3 worm cellular contexts compared by ENCODE assay signal in the genomic region with DNA sequence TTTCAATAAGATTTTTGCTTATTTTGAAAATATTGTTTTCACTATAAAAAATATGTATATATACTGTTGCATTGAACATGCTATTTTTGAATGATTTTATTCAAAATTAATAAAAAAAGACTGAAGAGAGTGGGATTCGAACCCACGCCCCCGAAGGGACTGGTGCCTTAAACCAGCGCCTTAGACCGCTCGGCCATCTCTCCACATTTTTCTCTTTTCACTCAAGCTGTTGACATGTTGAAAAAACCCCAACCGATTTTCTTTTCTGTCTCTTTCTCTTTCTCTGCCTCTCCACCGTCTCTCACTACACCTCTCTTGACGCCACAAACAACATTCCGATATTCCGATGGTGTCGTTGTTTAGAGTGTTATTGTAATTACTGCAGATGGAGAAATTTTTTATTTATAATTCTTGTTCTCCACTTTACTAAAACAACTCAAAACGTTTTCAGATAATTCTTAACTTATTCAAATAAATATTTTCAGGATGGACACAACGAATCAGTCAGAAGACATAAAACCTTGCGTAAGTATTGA.
A peak's percentile ranks its signal among the peaks of the same experiment; 100 is the strongest.
TF ChIP-seq lines count a peak whose summit lies in the region.

A gene (plus strand): TSS at position 486 of the 536 bp plus-strand sequence.

TF ChIP-seq in whole organism, L1 larva, 84 proteins besides CTCF, POLR2A, EP300 and RAD21 (continued from another document and continues in another):
- TF ChIP-seq vab-15 (tag; optimal IDR thresholded peaks at IDR 0.05; lab: Kevin White, UChicago) (peak; percentile 18), isw-1 (GFP tag; IDR thresholded peaks at IDR 0.05; lab: Robert Waterston, UW) (peak; percentile 66), nhr-47 (tag; optimal IDR thresholded peaks at IDR 0.05; lab: Kevin White, UChicago) (peak; percentile 93), C04F5.9 (tag; optimal IDR thresholded peaks at IDR 0.05; lab: Kevin White, UChicago) (no peak), ztf-4 (tag; optimal IDR thresholded peaks at IDR 0.05; lab: Kevin White, UChicago) (peak; percentile 16), tbx-2 (tag; optimal IDR thresholded peaks at IDR 0.05; lab: Kevin White, UChicago) (peak; percentile 87), C16A3.4 (tag; optimal IDR thresholded peaks at IDR 0.05; lab: Kevin White, UChicago) (peak; percentile 88), nhr-90 (tag; optimal IDR thresholded peaks at IDR 0.05; lab: Kevin White, UChicago; ENCODE audit: poor library complexity) (peak; percentile 90), unc-86 (tag; optimal IDR thresholded peaks at IDR 0.05; lab: Kevin White, UChicago) (peak; percentile 79), jun-1 (tag; optimal IDR thresholded peaks at IDR 0.05; lab: Kevin White, UChicago) (peak; percentile 87), lir-3 (tag; optimal IDR thresholded peaks at IDR 0.05; lab: Kevin White, UChicago; ENCODE audit: poor library complexity) (peak; percentile 75), dpl-1 (GFP tag; optimal IDR thresholded peaks at IDR 0.05; lab: Kevin White, UChicago) (peak; percentile 30 to 47 (median 36)), pag-3 (tag; optimal IDR thresholded peaks at IDR 0.05; lab: Kevin White, UChicago; ENCODE audit: borderline replicate concordance, insufficient read depth) (no peak), hpl-2 (GFP tag; optimal IDR thresholded peaks at IDR 0.05; lab: Kevin White, UChicago) (peak; percentile 85), lin-35 (GFP tag; optimal IDR thresholded peaks at IDR 0.05; lab: Kevin White, UChicago) (peak; percentile 59 to 83), efl-1 (optimal IDR thresholded peaks at IDR 0.05; lab: Kevin White, UChicago) (peak; percentile 62 to 71), efl-1 (GFP tag; optimal IDR thresholded peaks at IDR 0.05 in 1 of 2; lab: Kevin White, UChicago) (peak; percentile 23 to 94), egl-13 (tag; optimal IDR thresholded peaks at IDR 0.05; lab: Kevin White, UChicago) (peak; percentile 77), ztf-11 (tag; optimal IDR thresholded peaks at IDR 0.05; lab: Kevin White, UChicago) (peak in 1 of 2 experiments; percentile 47), nhr-76 (tag; optimal IDR thresholded peaks at IDR 0.05; lab: Kevin White, UChicago) (no peak), elt-2 (tag; optimal IDR thresholded peaks at IDR 0.05; lab: Kevin White, UChicago) (peak; percentile 56), C34B4.2 (tag; optimal IDR thresholded peaks at IDR 0.05; lab: Kevin White, UChicago) (no peak), nhr-84 (tag; optimal IDR thresholded peaks at IDR 0.05; lab: Kevin White, UChicago) (no peak), lin-39 (tag; optimal IDR thresholded peaks at IDR 0.05; lab: Kevin White, UChicago) (peak; percentile 70), tlp-1 (tag; optimal IDR thresholded peaks at IDR 0.05; lab: Kevin White, UChicago) (no peak), xbp-1 (tag; optimal IDR thresholded peaks at IDR 0.05; lab: Kevin White, UChicago) (peak; percentile 81), blmp-1 (tag; optimal IDR thresholded peaks at IDR 0.05; lab: Kevin White, UChicago) (peak; percentile 67), aly-2 (tag; optimal IDR thresholded peaks at IDR 0.05; lab: Kevin White, UChicago) (peak; percentile 81), lin-14 (GFP tag; optimal IDR thresholded peaks at IDR 0.05; lab: Kevin White, UChicago) (peak; percentile 87), fkh-4 (tag; optimal IDR thresholded peaks at IDR 0.05; lab: Kevin White, UChicago; ENCODE audit: borderline replicate concordance) (no peak), nhr-11 (tag; optimal IDR thresholded peaks at IDR 0.05; lab: Kevin White, UChicago) (peak; percentile 51), unc-130 (tag; optimal IDR thresholded peaks at IDR 0.05; lab: Kevin White, UChicago) (peak; percentile 49), elt-3 (tag; optimal IDR thresholded peaks at IDR 0.05; lab: Kevin White, UChicago) (peak in 2 of 6 experiments; percentile 50 to 79), pqm-1 (tag; optimal IDR thresholded peaks at IDR 0.05; lab: Kevin White, UChicago) (no peak), unc-30 (tag; optimal IDR thresholded peaks at IDR 0.05; lab: Kevin White, UChicago) (no peak), nhr-77 (tag; optimal IDR thresholded peaks at IDR 0.05; lab: Kevin White, UChicago) (peak; percentile 76), ceh-88 (GFP tag; IDR thresholded peaks at IDR 0.05; lab: Robert Waterston, UW) (peak; percentile 33; the same call in 1 of the 2 replicates), aha-1 (tag; optimal IDR thresholded peaks at IDR 0.05; lab: Kevin White, UChicago) (no peak), mef-2 (tag; optimal IDR thresholded peaks at IDR 0.05; lab: Kevin White, UChicago) (no peak), swsn-7 (tag; optimal IDR thresholded peaks at IDR 0.05; lab: Kevin White, UChicago) (peak; percentile 91)

TF ChIP-seq in whole organism, L3 larva, 47 proteins besides CTCF, POLR2A, EP300 and RAD21 (continued from another document):
- no peak for TF ChIP-seq nhr-77 (tag; optimal IDR thresholded peaks at IDR 0.05; lab: Kevin White, UChicago)
- peak; percentile 67 for TF ChIP-seq nhr-23 (tag; optimal IDR thresholded peaks at IDR 0.05; lab: Kevin White, UChicago)
- peak; percentile 75 for TF ChIP-seq nhr-43 (tag; optimal IDR thresholded peaks at IDR 0.05; lab: Kevin White, UChicago; ENCODE audit: poor library complexity, severe bottlenecking)
- TF ChIP-seq unc-62 (GFP tag; optimal IDR thresholded peaks at IDR 0.05; lab: Kevin White, UChicago): peak; percentile 26
- TF ChIP-seq nhr-76 (tag; optimal IDR thresholded peaks at IDR 0.05; lab: Kevin White, UChicago): no peak
- peak; percentile 85 for TF ChIP-seq skn-1 (tag; optimal IDR thresholded peaks at IDR 0.05; lab: Kevin White, UChicago)
- peak; percentile 53 for TF ChIP-seq lin-15B (tag; optimal IDR thresholded peaks at IDR 0.05; lab: Kevin White, UChicago)
- TF ChIP-seq fkh-2 (tag; optimal IDR thresholded peaks at IDR 0.05; lab: Kevin White, UChicago): no peak
- TF ChIP-seq nhr-28 (tag; optimal IDR thresholded peaks at IDR 0.05; lab: Kevin White, UChicago): peak; percentile 64
- TF ChIP-seq eor-1 (tag; optimal IDR thresholded peaks at IDR 0.05; lab: Kevin White, UChicago): no peak
- TF ChIP-seq sea-2 (GFP tag; optimal IDR thresholded peaks at IDR 0.05; lab: Kevin White, UChicago): no peak
- TF ChIP-seq unc-39 (tag; optimal IDR thresholded peaks at IDR 0.05; lab: Kevin White, UChicago): no peak
- TF ChIP-seq ceh-16 (tag; optimal IDR thresholded peaks at IDR 0.05; lab: Kevin White, UChicago): peak; percentile 39
- TF ChIP-seq jun-1 (tag; optimal IDR thresholded peaks at IDR 0.05; lab: Kevin White, UChicago): peak; percentile 69
- peak; percentile 28 for TF ChIP-seq nhr-11 (tag; optimal IDR thresholded peaks at IDR 0.05; lab: Kevin White, UChicago)
- peak; percentile 87 for TF ChIP-seq nfya-1 (tag; optimal IDR thresholded peaks at IDR 0.05; lab: Kevin White, UChicago; ENCODE audit: insufficient read depth)
- peak; percentile 74 for TF ChIP-seq fkh-10 (GFP tag; optimal IDR thresholded peaks at IDR 0.05; lab: Kevin White, UChicago)

TF ChIP-seq in whole organism, young adult, 124 proteins besides CTCF, POLR2A, EP300 and RAD21 (continued from another document and continues in another):
- TF ChIP-seq nfya-1 (tag; optimal IDR thresholded peaks at IDR 0.05; lab: Kevin White, UChicago; ENCODE audit: borderline replicate concordance, insufficient read depth): no peak
- no peak for TF ChIP-seq tbx-9 (tag; optimal IDR thresholded peaks at IDR 0.05; lab: Kevin White, UChicago; ENCODE audit: borderline replicate concordance)
- peak; percentile 72 for TF ChIP-seq hrde-1 (tag; optimal IDR thresholded peaks at IDR 0.05; lab: Kevin White, UChicago; ENCODE audit: borderline replicate concordance)
- no peak for TF ChIP-seq ztf-22 (GFP tag; optimal IDR thresholded peaks at IDR 0.05; lab: Kevin White, UChicago)
- TF ChIP-seq pbrm-1 (GFP tag; IDR thresholded peaks at IDR 0.05; lab: Robert Waterston, UW): peak; percentile 79
- no peak for TF ChIP-seq aptf-3 (GFP tag; IDR thresholded peaks at IDR 0.05; lab: Robert Waterston, UW)
- peak; percentile 87 for TF ChIP-seq hmg-1.2 (GFP tag; IDR thresholded peaks at IDR 0.05; lab: Robert Waterston, UW)
- TF ChIP-seq Y67H2A.10 (GFP tag; conservative IDR thresholded peaks at IDR 0.05; lab: Robert Waterston, UW): no peak; the same call in 1 of the 2 replicates
- no peak for TF ChIP-seq B0336.3 (GFP tag; IDR thresholded peaks at IDR 0.05; lab: Robert Waterston, UW)
- peak; percentile 30 for TF ChIP-seq repo-1 (tag; optimal IDR thresholded peaks at IDR 0.05; lab: Kevin White, UChicago)
- no peak for TF ChIP-seq madf-8 (GFP tag; conservative IDR thresholded peaks at IDR 0.05; lab: Robert Waterston, UW)
- peak; percentile 86 for TF ChIP-seq snpc-3.4 (tag; optimal IDR thresholded peaks at IDR 0.05; lab: Kevin White, UChicago)
- TF ChIP-seq him-1 (tag; optimal IDR thresholded peaks at IDR 0.05; lab: Kevin White, UChicago): peak; percentile 72
- peak; percentile 17 for TF ChIP-seq gei-17 (GFP tag; optimal IDR thresholded peaks at IDR 0.05; lab: Kevin White, UChicago)
- no peak for TF ChIP-seq akir-1 (GFP tag; optimal IDR thresholded peaks at IDR 0.05; lab: Kevin White, UChicago)
- TF ChIP-seq nhr-27 (tag; optimal IDR thresholded peaks at IDR 0.05; lab: Kevin White, UChicago): no peak
- TF ChIP-seq T07F8.4 (tag; optimal IDR thresholded peaks at IDR 0.05; lab: Kevin White, UChicago): peak; percentile 49
- 0 out of 2 replicates have a peak, but pooled peaks have one; percentile 24 for TF ChIP-seq attf-6 (GFP tag; IDR thresholded peaks at IDR 0.05; lab: Robert Waterston, UW)
- TF ChIP-seq lir-1 (GFP tag; conservative IDR thresholded peaks at IDR 0.05; lab: Robert Waterston, UW): peak; percentile 68
- no peak for TF ChIP-seq C17E4.6 (GFP tag; IDR thresholded peaks at IDR 0.05; lab: Robert Waterston, UW)
- no peak for TF ChIP-seq ceh-79 (tag; optimal IDR thresholded peaks at IDR 0.05; lab: Kevin White, UChicago)
- TF ChIP-seq let-526 (GFP tag; IDR thresholded peaks at IDR 0.05; lab: Robert Waterston, UW): peak; percentile 83; the same call in 1 of the 2 replicates
- TF ChIP-seq attf-3 (GFP tag; conservative IDR thresholded peaks at IDR 0.05; lab: Robert Waterston, UW): peak; percentile 82
- TF ChIP-seq Y53G8AR.9 (GFP tag; conservative IDR thresholded peaks at IDR 0.05; lab: Robert Waterston, UW): peak; percentile 65; the same call in 1 of the 2 replicates
- TF ChIP-seq Y56A3A.18 (GFP tag; IDR thresholded peaks at IDR 0.05; lab: Robert Waterston, UW): 0 out of 2 replicates have a peak, but pooled peaks have one; percentile 35
- no peak for TF ChIP-seq F37B4.10 (GFP tag; IDR thresholded peaks at IDR 0.05; lab: Robert Waterston, UW)
- peak; percentile 64 for TF ChIP-seq chd-7 (tag; optimal IDR thresholded peaks at IDR 0.05; lab: Kevin White, UChicago)
- TF ChIP-seq attf-5 (GFP tag; optimal IDR thresholded peaks at IDR 0.05; lab: Kevin White, UChicago): peak; percentile 69
- TF ChIP-seq sdz-38 (tag; optimal IDR thresholded peaks at IDR 0.05; lab: Kevin White, UChicago): no peak
- TF ChIP-seq Y79H2A.3 (GFP tag; conservative IDR thresholded peaks at IDR 0.05; lab: Robert Waterston, UW): no peak
- peak; percentile 94 for TF ChIP-seq lin-26 (GFP tag; IDR thresholded peaks at IDR 0.05; lab: Robert Waterston, UW)
- TF ChIP-seq die-1 (tag; optimal IDR thresholded peaks at IDR 0.05; lab: Kevin White, UChicago): peak; percentile 91
- peak; percentile 91 for TF ChIP-seq lin-40 (tag; optimal IDR thresholded peaks at IDR 0.05; lab: Kevin White, UChicago)
- no peak for TF ChIP-seq B0019.2 (GFP tag; conservative IDR thresholded peaks at IDR 0.05; lab: Robert Waterston, UW)
- peak; percentile 85 for TF ChIP-seq mxl-1 (tag; optimal IDR thresholded peaks at IDR 0.05; lab: Kevin White, UChicago)
- no peak for TF ChIP-seq unc-62 (GFP tag; optimal IDR thresholded peaks at IDR 0.05; lab: Kevin White, UChicago)
- TF ChIP-seq madf-3 (GFP tag; IDR thresholded peaks at IDR 0.05; lab: Robert Waterston, UW): no peak
- no peak for TF ChIP-seq dpff-1 (tag; optimal IDR thresholded peaks at IDR 0.05; lab: Kevin White, UChicago)
- TF ChIP-seq ama-1 (optimal IDR thresholded peaks at IDR 0.05; lab: Kevin White, UChicago): no peak
- TF ChIP-seq ama-1 (GFP tag; optimal IDR thresholded peaks at IDR 0.05; lab: Kevin White, UChicago): peak; percentile 44 to 60
- no peak for TF ChIP-seq Y53F4B.3 (GFP tag; IDR thresholded peaks at IDR 0.05; lab: Robert Waterston, UW)
- no peak for TF ChIP-seq cebp-1 (GFP tag; IDR thresholded peaks at IDR 0.05; lab: Robert Waterston, UW)
- no peak for TF ChIP-seq cebp-1 (tag; optimal IDR thresholded peaks at IDR 0.05; lab: Kevin White, UChicago)
- no peak for TF ChIP-seq xnd-1 (tag; optimal IDR thresholded peaks at IDR 0.05; lab: Kevin White, UChicago)
- TF ChIP-seq F57C9.4 (tag; optimal IDR thresholded peaks at IDR 0.05; lab: Kevin White, UChicago): no peak
- peak; percentile 73 for TF ChIP-seq ZK185.1 (tag; optimal IDR thresholded peaks at IDR 0.05; lab: Kevin White, UChicago; ENCODE audit: poor library complexity, severe bottlenecking)
- TF ChIP-seq tbp1 (GFP tag; optimal IDR thresholded peaks at IDR 0.05; lab: Kevin White, UChicago): peak; percentile 93
- TF ChIP-seq zim-3 (tag; optimal IDR thresholded peaks at IDR 0.05; lab: Kevin White, UChicago): no peak
- 0 out of 2 replicates have a peak, but pooled peaks have one; percentile 42 for TF ChIP-seq hmg-20 (GFP tag; IDR thresholded peaks at IDR 0.05; lab: Robert Waterston, UW)
- peak; percentile 41 for TF ChIP-seq F33H1.4 (GFP tag; IDR thresholded peaks at IDR 0.05; lab: Robert Waterston, UW)
- no peak for TF ChIP-seq nhr-120 (GFP tag; IDR thresholded peaks at IDR 0.05; lab: Robert Waterston, UW)
- TF ChIP-seq ztf-25 (GFP tag; IDR thresholded peaks at IDR 0.05; lab: Robert Waterston, UW): peak; percentile 88
- peak; percentile 67 for TF ChIP-seq ekl-4 (GFP tag; IDR thresholded peaks at IDR 0.05; lab: Robert Waterston, UW)
- TF ChIP-seq nfya-2 (GFP tag; IDR thresholded peaks at IDR 0.05; lab: Robert Waterston, UW): no peak
- peak; percentile 0 for TF ChIP-seq lsl-1 (GFP tag; optimal IDR thresholded peaks at IDR 0.05; lab: Kevin White, UChicago)
- peak; percentile 45; the same call in 1 of the 2 replicates for TF ChIP-seq madf-6 (GFP tag; IDR thresholded peaks at IDR 0.05; lab: Robert Waterston, UW)
- no peak for TF ChIP-seq tlf-1 (GFP tag; optimal IDR thresholded peaks at IDR 0.05; lab: Kevin White, UChicago)
- peak; percentile 65 for TF ChIP-seq bed-2 (GFP tag; IDR thresholded peaks at IDR 0.05; lab: Robert Waterston, UW)
- 0 out of 2 replicates have a peak, but pooled peaks have one; percentile 22 for TF ChIP-seq egl-18 (GFP tag; IDR thresholded peaks at IDR 0.05; lab: Robert Waterston, UW)
- no peak for TF ChIP-seq Y95B8A.8 (GFP tag; IDR thresholded peaks at IDR 0.05; lab: Robert Waterston, UW)
- peak; percentile 48 for TF ChIP-seq mel-28 (tag; optimal IDR thresholded peaks at IDR 0.05; lab: Kevin White, UChicago; ENCODE audit: borderline replicate concordance)
- no peak for TF ChIP-seq ets-4 (GFP tag; optimal IDR thresholded peaks at IDR 0.05; lab: Kevin White, UChicago)
- no peak for TF ChIP-seq atf-7 (tag; optimal IDR thresholded peaks at IDR 0.05; lab: Kevin White, UChicago)
- TF ChIP-seq athp-1 (tag; optimal IDR thresholded peaks at IDR 0.05; lab: Kevin White, UChicago): peak; percentile 26
- no peak; the same call in 1 of the 2 replicates for TF ChIP-seq mcd-1 (GFP tag; IDR thresholded peaks at IDR 0.05; lab: Robert Waterston, UW)
- peak; percentile 97 for TF ChIP-seq rpc-1 (optimal IDR thresholded peaks at IDR 0.05; lab: Kevin White, UChicago)
- peak; percentile 96 for TF ChIP-seq rpc-1 (tag; optimal IDR thresholded peaks at IDR 0.05; lab: Kevin White, UChicago)
- no peak for TF ChIP-seq F39B2.1 (GFP tag; IDR thresholded peaks at IDR 0.05; lab: Robert Waterston, UW)
- TF ChIP-seq sptf-2 (GFP tag; optimal IDR thresholded peaks at IDR 0.05; lab: Kevin White, UChicago): no peak
- TF ChIP-seq aptf-2 (GFP tag; conservative IDR thresholded peaks at IDR 0.05; lab: Robert Waterston, UW): no peak
- peak; percentile 54 for TF ChIP-seq unc-130 (GFP tag; optimal IDR thresholded peaks at IDR 0.05; lab: Kevin White, UChicago)
- no peak for TF ChIP-seq bed-1 (GFP tag; IDR thresholded peaks at IDR 0.05; lab: Robert Waterston, UW)
